Fruit fly (Drosophila melanogaster) S2 (cell line): ENCODE measurements around the gene CG31141.

ENCODE experiments used
- CG8478 ChIP-seq: fragments of >200 bp; optimal IDR thresholded peaks from 2 replicates; lab custom pipeline; 2018
- CTCF ChIP-seq, 2 experiments: fragments of >200 bp; optimal IDR thresholded peaks; 2 replicates each; lab custom pipeline; 2018

CG31141 gene

DNA sequence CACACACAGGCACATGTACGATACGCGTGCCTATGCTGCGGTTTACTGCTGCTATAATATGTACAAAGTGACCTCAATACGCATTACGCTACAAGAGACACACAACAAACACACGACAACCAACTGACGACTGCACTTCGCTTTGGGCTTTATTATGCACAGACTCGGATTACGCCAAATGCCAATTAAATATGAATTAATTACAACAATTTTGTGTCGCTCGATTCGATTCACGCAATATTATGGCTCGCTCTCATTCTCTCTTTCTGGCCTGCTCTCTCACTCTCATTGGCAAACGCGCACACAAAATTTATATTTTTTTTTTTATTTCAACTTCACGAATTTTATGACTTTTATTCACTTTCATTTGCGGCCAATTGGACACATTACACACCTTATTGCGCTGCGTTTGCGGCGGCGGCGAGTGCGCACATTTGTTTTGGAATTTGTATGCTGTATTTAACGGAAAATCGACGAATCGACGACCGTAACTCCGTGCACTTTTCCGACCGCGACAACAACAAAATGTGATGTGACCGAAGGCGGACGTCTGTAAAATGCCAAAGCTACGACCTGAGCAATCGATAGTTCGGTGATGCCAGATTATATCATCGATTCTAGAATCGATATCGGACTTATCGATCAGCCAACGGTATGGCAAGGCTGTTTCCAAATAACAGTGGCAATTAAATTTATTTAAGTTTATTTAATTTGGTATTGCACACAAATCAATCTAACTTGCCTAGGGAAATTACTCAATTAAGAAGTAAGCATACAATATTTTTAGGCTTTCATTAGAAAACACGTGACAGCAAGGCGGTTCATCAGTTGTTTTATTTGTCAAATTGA lies at the start of gene CG31141, which contains the start of gene sba:
TSS of gene CG31141 (plus strand) at position 799 of the 849 bp plus-strand sequence.
TSS of gene sba (minus strand) at position 472 of the 849 bp plus-strand sequence.
- TF ChIP-seq CG8478 (no peak), CTCF (optimal IDR thresholded peaks at IDR 0.05; lab: Kevin White, UChicago) (peak; percentile 9 to 50)

DNA sequence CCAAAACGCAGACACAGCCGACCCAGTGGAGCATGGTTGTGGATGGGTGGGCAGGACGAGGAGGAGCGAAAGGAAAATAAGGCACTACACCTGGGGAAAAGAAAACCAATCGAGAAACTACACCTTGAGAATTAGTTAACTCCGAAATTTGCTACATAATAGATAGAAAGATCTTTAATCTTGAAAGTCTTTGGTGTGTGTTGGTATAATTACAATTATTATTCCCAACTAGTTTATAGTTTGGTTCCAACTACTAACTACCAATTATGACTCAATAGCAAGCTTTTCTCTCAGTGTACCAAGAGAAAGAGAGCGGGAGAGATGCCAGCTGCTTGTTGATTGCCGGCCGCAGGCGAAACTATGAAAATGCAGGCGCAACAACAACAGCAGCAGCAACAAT lies 48.9 kb upstream of the CG31141 start:
- TF ChIP-seq CG8478 = no peak
- TF ChIP-seq CTCF (optimal IDR thresholded peaks at IDR 0.05; lab: Kevin White, UChicago) = no peak

DNA sequence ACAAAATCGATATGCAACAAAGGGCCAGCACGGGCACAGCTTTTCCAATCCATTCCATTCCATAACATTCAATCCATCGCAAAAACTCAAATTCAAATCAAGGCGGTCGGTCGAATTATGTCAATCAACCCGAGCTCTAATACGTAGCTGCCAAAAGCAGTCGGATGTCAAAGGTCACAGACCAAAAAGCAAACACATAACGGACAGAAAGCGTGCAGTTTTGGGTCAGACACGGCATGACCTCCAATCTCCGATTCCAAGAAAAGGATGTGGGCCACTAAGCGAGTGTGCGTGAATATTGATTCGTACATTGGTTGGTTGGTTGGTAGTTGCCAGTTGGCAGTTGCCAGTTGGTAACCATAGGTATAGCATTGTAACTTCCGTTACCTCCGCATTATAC lies 48.3 kb upstream of the CG31141 start:
- TF ChIP-seq CTCF (optimal IDR thresholded peaks at IDR 0.05; lab: Kevin White, UChicago) = no peak
- no peak for TF ChIP-seq CG8478

DNA sequence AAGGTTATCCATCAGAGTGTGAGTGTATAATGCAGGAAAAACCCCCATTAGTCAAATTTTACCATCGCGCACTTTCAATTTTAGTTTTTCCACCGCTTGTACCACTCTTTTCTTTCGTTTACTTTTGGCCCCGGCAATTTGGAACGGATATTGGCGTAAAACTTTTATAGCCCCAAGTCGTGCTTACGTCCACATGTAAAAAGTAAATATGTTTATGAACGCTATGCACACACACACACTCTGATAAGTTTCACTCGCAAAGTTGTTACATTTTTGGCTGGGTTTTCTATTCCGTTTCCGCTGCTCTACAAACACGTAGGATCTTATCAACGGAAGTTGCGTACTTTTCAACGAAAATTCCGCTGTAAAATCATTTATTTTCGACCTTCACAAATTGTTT lies 46.4 kb upstream of the CG31141 start:
- TF ChIP-seq CG8478 (no peak), CTCF (optimal IDR thresholded peaks at IDR 0.05; lab: Kevin White, UChicago) (no peak)

DNA sequence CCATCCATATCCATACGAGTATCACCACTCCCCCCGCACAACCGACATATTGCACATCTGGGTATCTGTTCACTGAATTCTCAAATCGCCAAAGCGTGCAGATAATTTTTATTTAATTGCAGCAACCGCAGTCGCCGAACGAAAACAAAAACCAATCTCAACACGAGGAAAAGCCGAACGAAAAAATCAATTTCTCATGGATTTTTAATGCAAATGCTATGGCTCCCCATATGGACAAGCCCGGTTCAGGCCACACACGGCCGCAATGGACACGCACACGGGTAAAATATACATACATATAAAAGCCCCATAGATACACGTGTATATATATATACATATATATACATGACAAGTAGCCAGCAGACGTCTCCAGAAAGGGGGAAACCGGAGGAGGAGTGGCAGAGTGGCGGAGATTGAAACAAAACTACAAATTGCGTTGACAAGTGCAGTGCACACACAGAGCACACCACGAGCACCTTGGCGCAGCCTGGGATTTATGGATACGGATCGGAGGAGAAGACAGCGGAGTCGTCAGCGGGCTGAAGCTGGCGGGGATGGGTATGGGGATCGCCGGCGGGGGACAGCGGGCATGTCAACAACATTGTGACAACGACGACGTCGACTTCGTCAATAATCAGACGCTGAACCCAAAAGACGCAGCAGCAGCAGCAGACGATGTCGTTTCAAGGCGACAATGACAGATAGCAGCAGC lies 45.3 kb upstream of the CG31141 start:
- no peak for TF ChIP-seq CTCF (optimal IDR thresholded peaks at IDR 0.05; lab: Kevin White, UChicago)
- no peak for TF ChIP-seq CG8478

DNA sequence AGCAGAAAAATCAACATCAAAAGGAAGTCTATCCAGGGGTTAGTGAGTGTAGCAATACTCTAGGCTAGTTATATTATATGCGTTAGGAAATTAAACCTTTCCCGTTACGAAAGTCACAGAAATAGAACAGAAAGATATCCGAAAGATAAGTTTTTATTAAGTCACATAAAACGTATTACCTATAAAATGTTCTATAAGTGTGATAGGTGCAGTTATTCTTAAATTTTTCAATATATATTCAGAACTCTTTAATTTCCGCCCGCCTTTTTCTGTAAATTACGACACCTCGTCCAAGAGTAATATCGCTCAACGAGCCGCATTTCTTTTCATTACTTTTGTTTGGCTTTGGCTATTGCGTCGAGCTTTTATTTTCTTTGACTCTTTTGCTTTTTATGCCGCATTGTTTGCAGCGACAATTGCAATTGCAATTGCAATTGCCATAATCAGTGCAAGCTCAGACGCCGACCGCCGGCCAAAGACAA lies 44.7 kb upstream of the CG31141 start:
- TF ChIP-seq CTCF (optimal IDR thresholded peaks at IDR 0.05; lab: Kevin White, UChicago) (no peak), CG8478 (no peak)

DNA sequence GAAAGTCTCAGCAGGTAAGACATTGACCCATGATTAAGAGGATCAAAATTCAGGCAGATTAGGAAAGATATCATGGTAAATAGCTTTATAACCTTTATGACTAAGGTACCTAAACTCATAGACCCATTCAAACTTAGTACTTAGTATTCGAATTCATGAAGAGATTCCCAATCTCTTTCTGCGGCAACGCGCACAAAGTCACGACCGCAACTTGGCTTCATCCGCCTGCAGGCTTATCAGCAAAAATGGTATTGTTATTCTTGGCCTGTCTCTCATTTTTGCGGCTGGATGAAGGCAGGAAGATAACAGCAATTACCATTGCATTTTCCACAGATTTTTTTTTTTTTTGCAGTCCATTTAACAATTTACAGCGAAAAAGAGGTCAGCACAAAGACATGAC lies 42.8 kb upstream of the CG31141 start:
- no peak for TF ChIP-seq CTCF (optimal IDR thresholded peaks at IDR 0.05; lab: Kevin White, UChicago)
- TF ChIP-seq CG8478 = no peak

DNA sequence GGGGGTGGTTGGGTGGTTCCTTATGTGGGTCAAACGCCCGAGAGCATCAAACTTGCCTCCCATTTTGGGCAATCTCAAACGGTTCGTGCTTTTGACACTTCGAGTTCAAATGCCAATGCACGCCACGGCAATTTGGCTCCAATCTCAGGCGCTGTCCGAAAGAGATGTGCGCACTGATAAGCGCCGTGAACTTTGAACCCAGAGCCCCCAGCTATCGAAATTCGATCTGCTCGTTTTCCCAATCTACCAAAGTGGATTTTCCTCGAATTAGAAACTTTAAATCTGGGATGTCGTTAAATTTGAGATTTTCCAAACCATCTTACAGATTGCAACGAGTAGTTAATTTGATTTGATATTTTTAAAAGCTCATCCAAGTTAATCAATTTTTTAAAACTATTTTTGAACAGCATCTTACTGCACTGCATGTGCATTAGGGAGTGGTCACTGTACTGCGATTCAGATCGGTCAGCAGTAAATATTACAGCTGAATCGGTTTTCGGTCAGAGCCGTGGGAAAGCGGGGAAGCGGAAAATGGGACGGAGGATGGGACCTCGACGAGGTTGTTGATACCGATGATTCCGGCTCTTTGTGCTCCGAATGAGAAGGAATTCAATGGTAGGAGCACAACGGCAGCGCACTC lies 38.9 kb upstream of the CG31141 start:
- TF ChIP-seq CG8478 (no peak), CTCF (optimal IDR thresholded peaks at IDR 0.05; lab: Kevin White, UChicago) (no peak)

DNA sequence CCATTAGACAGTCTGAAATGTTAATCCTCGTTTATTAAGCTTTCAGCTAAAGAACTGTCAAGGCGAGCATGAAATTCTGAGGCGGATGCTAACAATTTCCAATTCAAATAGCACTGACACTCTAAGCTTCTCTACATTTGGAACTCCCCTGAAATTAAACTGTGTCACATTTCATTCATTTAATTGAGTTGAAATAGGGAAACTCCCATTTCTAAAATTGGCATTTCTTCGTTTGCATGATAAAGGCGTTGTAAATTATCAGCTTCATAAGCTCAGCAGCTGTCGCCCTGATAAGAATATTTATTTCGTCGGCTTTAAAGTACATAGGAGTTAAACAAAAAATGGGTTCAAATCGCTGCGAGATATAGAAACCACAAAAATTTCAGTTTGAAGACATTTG lies 37.9 kb upstream of the CG31141 start:
- TF ChIP-seq CTCF (optimal IDR thresholded peaks at IDR 0.05; lab: Kevin White, UChicago) = no peak
- TF ChIP-seq CG8478 = no peak

DNA sequence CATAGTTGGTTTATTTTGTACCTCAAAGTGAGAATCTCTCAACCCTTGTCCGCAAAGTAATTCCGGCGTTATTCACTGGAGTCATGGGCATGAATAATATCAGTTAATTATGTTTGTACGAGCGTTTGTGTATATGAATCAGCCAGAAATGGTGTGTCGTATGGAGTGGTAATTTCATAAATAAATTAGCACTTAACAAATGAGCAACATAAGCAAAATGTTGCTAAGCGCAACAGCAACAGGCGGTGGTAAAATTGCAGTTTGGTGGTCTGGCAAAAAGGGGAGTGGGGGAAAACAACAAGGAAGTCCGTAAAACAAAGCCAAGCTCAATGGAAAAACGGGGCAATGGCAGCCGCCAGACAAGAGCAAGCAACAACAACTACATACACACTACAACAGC lies 37.4 kb upstream of the CG31141 start:
- TF ChIP-seq CTCF (optimal IDR thresholded peaks at IDR 0.05; lab: Kevin White, UChicago) (no peak), CG8478 (no peak)

DNA sequence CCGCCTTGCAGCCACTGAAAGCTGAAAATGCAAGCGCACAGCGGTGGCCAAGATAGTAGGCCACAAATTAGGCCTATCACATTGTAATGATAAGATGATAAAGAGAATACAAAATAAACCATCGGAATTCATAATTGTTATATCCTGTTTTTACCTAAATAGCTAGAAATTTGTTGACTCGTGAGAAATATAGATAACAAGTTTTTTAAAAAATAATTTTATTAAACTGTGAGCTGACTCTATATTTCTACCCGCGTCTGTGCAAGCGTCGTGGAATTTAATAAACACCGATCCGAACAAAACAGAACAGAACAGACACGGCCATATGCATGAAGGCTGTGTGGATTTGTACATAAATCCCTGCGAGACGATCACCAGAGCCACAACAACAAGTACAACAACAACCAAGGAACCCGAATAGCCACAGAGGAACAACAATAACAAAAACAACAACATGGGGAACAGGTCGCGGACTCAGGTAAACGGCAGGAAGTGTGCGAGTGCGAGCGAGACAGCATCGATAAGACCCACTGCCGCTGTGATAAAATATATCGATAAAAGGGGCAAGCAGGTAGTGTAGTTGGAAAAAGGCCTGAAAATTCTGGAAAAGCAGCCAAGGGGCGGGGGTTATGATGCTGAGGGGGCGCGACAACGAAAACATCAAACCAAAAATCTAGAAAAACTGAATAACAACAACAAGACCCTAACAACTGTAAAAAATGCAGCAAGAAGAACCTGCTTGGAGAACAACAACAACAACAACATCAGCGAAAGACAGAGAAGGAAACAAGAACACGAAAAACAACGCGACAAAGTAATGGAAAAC lies 36.6 kb upstream of the CG31141 start:
- TF ChIP-seq CG8478 = no peak
- TF ChIP-seq CTCF (optimal IDR thresholded peaks at IDR 0.05; lab: Kevin White, UChicago) = no peak

DNA sequence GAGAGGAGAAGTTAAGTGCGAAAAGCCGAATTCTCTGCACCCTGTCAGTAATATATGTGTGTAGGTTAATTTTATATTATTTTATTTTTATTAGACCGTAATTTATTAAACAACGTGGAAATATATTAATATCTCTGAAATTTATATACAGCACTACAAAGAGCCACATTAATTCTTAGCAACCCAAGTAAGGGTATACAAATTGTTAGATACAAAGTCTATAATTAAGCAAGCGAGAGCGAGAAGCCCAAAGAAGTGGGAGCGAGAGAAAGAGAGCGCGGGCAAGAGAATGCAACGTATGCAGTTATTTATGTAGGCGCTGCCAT lies 36.0 kb upstream of the CG31141 start:
- TF ChIP-seq CTCF (optimal IDR thresholded peaks at IDR 0.05; lab: Kevin White, UChicago) (no peak), CG8478 (no peak)

DNA sequence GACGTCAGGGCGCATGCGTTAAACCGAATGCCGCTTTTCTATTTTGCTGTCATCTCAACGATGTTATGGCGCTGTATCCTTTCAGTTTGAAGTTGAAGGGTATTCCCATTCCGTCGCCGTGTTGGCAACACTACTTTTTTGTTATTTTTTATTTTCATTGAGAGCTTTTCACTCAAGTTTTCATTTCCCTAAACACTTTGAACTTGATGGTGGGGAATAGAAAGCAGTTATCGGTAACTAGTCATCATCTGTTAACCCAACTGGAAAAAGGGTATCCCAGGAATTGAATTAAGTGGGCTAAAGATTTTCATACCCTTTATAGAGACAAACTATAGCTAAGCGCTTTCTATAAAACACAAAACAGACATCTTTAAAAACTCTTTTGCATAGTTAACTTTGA lies 35.5 kb upstream of the CG31141 start:
- no peak for TF ChIP-seq CTCF (optimal IDR thresholded peaks at IDR 0.05; lab: Kevin White, UChicago)
- no peak for TF ChIP-seq CG8478

DNA sequence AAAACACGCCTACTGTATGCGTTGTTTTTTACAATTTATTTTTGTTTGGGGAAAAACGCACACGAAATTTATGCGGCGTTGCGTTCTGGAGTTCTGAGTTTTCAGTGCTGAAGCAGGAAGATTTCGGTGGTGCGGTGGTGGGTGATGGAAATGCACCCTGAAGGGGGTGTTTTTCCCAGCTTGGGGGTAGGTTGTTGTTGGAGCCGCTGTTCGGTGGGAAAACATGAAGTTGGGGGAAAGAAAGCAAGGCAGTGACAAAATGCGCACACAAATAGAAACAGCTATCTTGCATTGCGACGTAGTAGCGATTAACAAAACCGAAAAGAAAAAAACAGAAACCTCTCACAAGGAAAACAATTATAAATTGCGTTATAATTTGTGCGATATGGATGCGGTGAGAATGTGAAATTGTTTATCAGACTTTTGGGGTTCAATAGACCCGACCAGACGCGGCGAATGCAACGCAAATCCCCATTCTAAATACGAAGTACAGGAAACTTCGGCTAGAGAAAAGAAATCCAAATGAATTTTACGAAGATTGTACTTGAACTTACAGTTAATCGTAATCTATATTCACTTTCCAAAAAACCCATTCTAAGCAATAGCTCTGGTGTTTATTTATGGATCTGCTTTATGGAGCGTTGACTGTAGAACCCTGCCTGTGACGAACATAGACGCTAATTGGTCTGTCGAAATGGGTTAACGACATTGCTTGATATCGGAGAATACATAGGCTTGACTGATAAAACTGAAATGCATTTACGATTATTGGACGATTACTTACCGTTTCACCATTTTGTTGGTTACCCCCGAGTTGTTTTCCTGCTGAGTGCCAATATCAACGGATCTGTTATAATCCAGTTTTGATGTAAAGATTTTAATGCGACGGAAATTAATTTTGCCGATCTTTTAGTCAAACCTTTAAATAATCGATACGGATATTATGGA lies 34.6 kb upstream of the CG31141 start:
- TF ChIP-seq CG8478 = no peak
- TF ChIP-seq CTCF (optimal IDR thresholded peaks at IDR 0.05; lab: Kevin White, UChicago) = no peak
